Worm (Caenorhabditis elegans) whole organism, early embryonic: ENCODE measurements around the gene Y43F8B.1.

Source experiments
- F13C5.2 ChIP-seq: sonication (generic microtip); optimal IDR thresholded peaks from 2 replicates; lab custom pipeline; 2017; ENCODE audit warnings: mild to moderate bottlenecking, missing genetic modification characterization, inconsistent platforms, missing compliant biosample characterization
- aly-1 ChIP-seq: sonication (generic microtip); optimal IDR thresholded peaks from 2 replicates; lab custom pipeline; 2016; ENCODE audit warnings: missing genetic modification characterization, missing compliant biosample characterization
- ama-1 ChIP-seq: fragments of 150-350 bp; optimal IDR thresholded peaks from 2 replicates; lab custom pipeline; 2014
- ceh-13 ChIP-seq: fragments of 200-800 bp; sonication (Bioruptor generic); optimal IDR thresholded peaks from 2 replicates; lab custom pipeline; 2018; ENCODE audit warnings: mild to moderate bottlenecking, missing genetic modification characterization, missing compliant biosample characterization
- ets-7 ChIP-seq: sonication (generic microtip); optimal IDR thresholded peaks from 2 replicates; lab custom pipeline; 2016; ENCODE audit warnings: missing genotype, missing genetic modification characterization, missing compliant biosample characterization
- hnd-1 ChIP-seq: sonication (generic microtip); optimal IDR thresholded peaks from 2 replicates; lab custom pipeline; 2016; ENCODE audit warnings: missing genetic modification characterization, missing compliant biosample characterization
- pes-1 ChIP-seq: fragments of 200-800 bp; sonication (Bioruptor generic); IDR thresholded peaks from 2 replicates; pipeline ENCODE4 v1.3.6; 2022; ENCODE audit warnings: missing genetic modification reagents, missing genetic modification characterization, missing compliant biosample characterization
- tbx-11 ChIP-seq: fragments of 200-800 bp; sonication (Bioruptor generic); IDR thresholded peaks from 2 replicates; pipeline ENCODE4 v1.3.6; 2022; ENCODE audit warnings: missing genetic modification characterization, missing compliant biosample characterization

- TF ChIP-seq ceh-13 (GFP tag; lab: Kevin White, UChicago), result no peak
- no peak for TF ChIP-seq ama-1
- TF ChIP-seq F13C5.2 (tag; lab: Kevin White, UChicago), result no peak
- no peak for TF ChIP-seq ets-7 (tag; lab: Kevin White, UChicago)
- TF ChIP-seq aly-1 (tag; lab: Kevin White, UChicago), result no peak
- no peak for TF ChIP-seq pes-1
- TF ChIP-seq hnd-1 (tag; lab: Kevin White, UChicago), result no peak
- no peak for TF ChIP-seq tbx-11
Observed at ce11 chrV:19546673-19547072, 673 bp upstream of the Y43F8B.1 start.
